Worm (Caenorhabditis elegans) whole organism, L3 larva: Measurements from ENCODE around the gene D2007.1.

Experiments used
- R02D3.7 ChIP-seq: fragments of 150-350 bp; optimal IDR thresholded peaks from 2 replicates; lab custom pipeline; 2014; ENCODE audit warnings: missing biosample characterization, missing genetic modification characterization
- ZK546.5 ChIP-seq: sonication (generic microtip); optimal IDR thresholded peaks from 2 replicates; lab custom pipeline; 2017; ENCODE audit warnings: missing biosample characterization, missing genetic modification characterization
- aly-2 ChIP-seq: fragments of 150-350 bp; optimal IDR thresholded peaks from 2 replicates; lab custom pipeline; 2014; ENCODE audit warnings: missing biosample characterization, missing genetic modification characterization
- ama-1 ChIP-seq: fragments of 150-350 bp; optimal IDR thresholded peaks from 2 replicates; lab custom pipeline; 2018
- ceh-16 ChIP-seq: sonication (generic microtip); optimal IDR thresholded peaks from 2 replicates; lab custom pipeline; 2017; ENCODE audit warnings: missing biosample characterization, missing genetic modification characterization
- ceh-28 ChIP-seq: fragments of 150-350 bp; optimal IDR thresholded peaks from 2 replicates; lab custom pipeline; 2014; ENCODE audit warnings: missing biosample characterization, missing genetic modification reagents, missing genetic modification characterization
- ceh-82 ChIP-seq: fragments of 150-350 bp; optimal IDR thresholded peaks from 2 replicates; lab custom pipeline; 2014; ENCODE audit warnings: missing biosample characterization, missing genetic modification characterization
- ceh-9 ChIP-seq: sonication (generic microtip); optimal IDR thresholded peaks from 2 replicates; lab custom pipeline; 2018; ENCODE audit warnings: missing biosample characterization, missing genetic modification characterization
- daf-12 ChIP-seq: fragments of 150-350 bp; optimal IDR thresholded peaks from 2 replicates; lab custom pipeline; 2014; ENCODE audit warnings: missing biosample characterization, missing genetic modification reagents, missing genetic modification characterization
- egl-27 ChIP-seq: sonication (generic microtip); optimal IDR thresholded peaks from 4 replicates; lab custom pipeline; 2017; ENCODE audit warnings: missing biosample characterization, missing genetic modification reagents, missing genetic modification characterization
- egl-5 ChIP-seq: fragments of 150-350 bp; optimal IDR thresholded peaks from 2 replicates; lab custom pipeline; 2017; ENCODE audit warnings: missing biosample characterization, missing genetic modification reagents, missing genetic modification characterization, inconsistent platforms
- elt-1 ChIP-seq: fragments of 150-350 bp; optimal IDR thresholded peaks from 2 replicates; lab custom pipeline; 2014; ENCODE audit warnings: missing biosample characterization, missing genetic modification characterization
- elt-2 ChIP-seq: sonication (generic microtip); optimal IDR thresholded peaks from 2 replicates; lab custom pipeline; 2016; ENCODE audit warnings: missing genetic modification reagents, mild to moderate bottlenecking, missing genetic modification characterization, missing compliant biosample characterization
- eor-1 ChIP-seq, 2 experiments: fragments of 150-350 bp; optimal IDR thresholded peaks; 2 replicates each; lab custom pipeline; 2014 to 2018; ENCODE audit warnings: missing biosample characterization in 2 of 2, missing genetic modification characterization in 2 of 2
- fkh-10 ChIP-seq: sonication (generic microtip); optimal IDR thresholded peaks from 2 replicates; lab custom pipeline; 2017; ENCODE audit warnings: missing biosample characterization, missing genetic modification reagents, missing genetic modification characterization
- fkh-2 ChIP-seq: fragments of 150-350 bp; optimal IDR thresholded peaks from 2 replicates; lab custom pipeline; 2014; ENCODE audit warnings: missing biosample characterization, missing genetic modification reagents, missing genetic modification characterization
- fos-1 ChIP-seq: fragments of 150-350 bp; optimal IDR thresholded peaks from 2 replicates; lab custom pipeline; 2014; ENCODE audit warnings: missing biosample characterization, missing genetic modification characterization
- hmg-11 ChIP-seq: sonication (generic microtip); optimal IDR thresholded peaks from 2 replicates; lab custom pipeline; 2016; ENCODE audit warnings: missing genetic modification characterization, missing compliant biosample characterization
- jun-1 ChIP-seq: fragments of 150-350 bp; optimal IDR thresholded peaks from 2 replicates; lab custom pipeline; 2014; ENCODE audit warnings: missing biosample characterization, missing genetic modification reagents, missing genetic modification characterization
- lin-15B ChIP-seq: fragments of 150-350 bp; optimal IDR thresholded peaks from 2 replicates; lab custom pipeline; 2014; ENCODE audit warnings: missing biosample characterization, missing genetic modification characterization
- lin-39 ChIP-seq: fragments of 150-350 bp; optimal IDR thresholded peaks from 2 replicates; lab custom pipeline; 2018; ENCODE audit warnings: missing biosample characterization, missing genetic modification reagents, missing genetic modification characterization
- lsy-12 ChIP-seq: sonication (generic microtip); optimal IDR thresholded peaks from 2 replicates; lab custom pipeline; 2016; ENCODE audit warnings: mild to moderate bottlenecking, missing genetic modification characterization, missing compliant biosample characterization
- mdl-1 ChIP-seq: fragments of 150-350 bp; optimal IDR thresholded peaks from 2 replicates; lab custom pipeline; 2014; ENCODE audit warnings: missing biosample characterization, missing genetic modification characterization
- mml-1 ChIP-seq: fragments of 150-350 bp; sonication (generic microtip); optimal IDR thresholded peaks from 3 replicates; lab custom pipeline; 2014; ENCODE audit warnings: missing biosample characterization, missing genetic modification characterization
- nfya-1 ChIP-seq: sonication (generic microtip); optimal IDR thresholded peaks from 2 replicates; lab custom pipeline; 2017; ENCODE audit warnings: missing genetic modification characterization, mild to moderate bottlenecking, missing compliant biosample characterization, antibody characterized with exemption, moderate library complexity; ENCODE audit not compliant: insufficient read depth
- nhr-11 ChIP-seq: fragments of 150-350 bp; optimal IDR thresholded peaks from 2 replicates; lab custom pipeline; 2014; ENCODE audit warnings: missing biosample characterization, missing genetic modification characterization
- nhr-12 ChIP-seq: fragments of 150-350 bp; optimal IDR thresholded peaks from 2 replicates; lab custom pipeline; 2014; ENCODE audit warnings: missing biosample characterization, missing genetic modification characterization
- nhr-23 ChIP-seq: fragments of 150-350 bp; optimal IDR thresholded peaks from 2 replicates; lab custom pipeline; 2014; ENCODE audit warnings: missing biosample characterization, missing genetic modification reagents, missing genetic modification characterization
- nhr-237 ChIP-seq: fragments of 150-350 bp; optimal IDR thresholded peaks from 2 replicates; lab custom pipeline; 2014; ENCODE audit warnings: missing biosample characterization, missing genetic modification characterization
- nhr-25 ChIP-seq: sonication (generic microtip); optimal IDR thresholded peaks from 2 replicates; lab custom pipeline; 2017; ENCODE audit warnings: missing biosample characterization, missing genetic modification characterization
- nhr-28 ChIP-seq: fragments of 150-350 bp; optimal IDR thresholded peaks from 2 replicates; lab custom pipeline; 2014; ENCODE audit warnings: missing biosample characterization, missing genetic modification characterization
- nhr-43 ChIP-seq: sonication (generic microtip); optimal IDR thresholded peaks from 2 replicates; lab custom pipeline; 2016; ENCODE audit warnings: mild to moderate bottlenecking, missing genetic modification characterization, missing compliant biosample characterization; ENCODE audit not compliant: poor library complexity, severe bottlenecking
- nhr-67 ChIP-seq: fragments of 150-350 bp; optimal IDR thresholded peaks from 2 replicates; lab custom pipeline; 2014; ENCODE audit warnings: missing biosample characterization, missing genetic modification characterization
- nhr-76 ChIP-seq: fragments of 150-350 bp; sonication (generic microtip); optimal IDR thresholded peaks from 5 replicates; lab custom pipeline; 2014; ENCODE audit warnings: missing biosample characterization, missing genetic modification characterization
- nhr-77 ChIP-seq: fragments of 150-350 bp; optimal IDR thresholded peaks from 2 replicates; lab custom pipeline; 2014; ENCODE audit warnings: missing biosample characterization, missing genetic modification characterization
- pha-4 ChIP-seq: fragments of 150-350 bp; optimal IDR thresholded peaks from 2 replicates; lab custom pipeline; 2014; ENCODE audit warnings: missing biosample characterization, missing genetic modification reagents, missing genetic modification characterization
- pqm-1 ChIP-seq: fragments of 150-350 bp; optimal IDR thresholded peaks from 2 replicates; lab custom pipeline; 2017; ENCODE audit warnings: missing biosample characterization, missing genetic modification characterization, inconsistent platforms
- sea-2 ChIP-seq: fragments of 150-350 bp; sonication (generic microtip); optimal IDR thresholded peaks from 4 replicates; lab custom pipeline; 2014; ENCODE audit warnings: missing biosample characterization, missing genetic modification reagents, missing genetic modification characterization
- skn-1 ChIP-seq: fragments of 150-350 bp; optimal IDR thresholded peaks from 2 replicates; lab custom pipeline; 2014; ENCODE audit warnings: missing biosample characterization, missing genetic modification characterization
- snpc-4 ChIP-seq: fragments of 150-350 bp; optimal IDR thresholded peaks from 2 replicates; lab custom pipeline; 2014; ENCODE audit warnings: missing biosample characterization, missing genetic modification characterization
- tbx-2 ChIP-seq: sonication (generic microtip); optimal IDR thresholded peaks from 2 replicates; lab custom pipeline; 2016; ENCODE audit warnings: mild to moderate bottlenecking, missing genetic modification characterization, missing compliant biosample characterization
- unc-39 ChIP-seq: sonication (generic microtip); optimal IDR thresholded peaks from 4 replicates; lab custom pipeline; 2017; ENCODE audit warnings: missing biosample characterization, missing genetic modification characterization
- zag-1 ChIP-seq: fragments of 150-350 bp; optimal IDR thresholded peaks from 2 replicates; lab custom pipeline; 2014; ENCODE audit warnings: missing biosample characterization, missing genetic modification characterization
- ztf-11 ChIP-seq: fragments of 150-350 bp; optimal IDR thresholded peaks from 2 replicates; lab custom pipeline; 2014; ENCODE audit warnings: missing biosample characterization, missing genetic modification characterization
- ztf-4 ChIP-seq: fragments of 150-350 bp; optimal IDR thresholded peaks from 2 replicates; lab custom pipeline; 2014; ENCODE audit warnings: missing biosample characterization, missing genetic modification characterization

The D2007.1 gene

DNA sequence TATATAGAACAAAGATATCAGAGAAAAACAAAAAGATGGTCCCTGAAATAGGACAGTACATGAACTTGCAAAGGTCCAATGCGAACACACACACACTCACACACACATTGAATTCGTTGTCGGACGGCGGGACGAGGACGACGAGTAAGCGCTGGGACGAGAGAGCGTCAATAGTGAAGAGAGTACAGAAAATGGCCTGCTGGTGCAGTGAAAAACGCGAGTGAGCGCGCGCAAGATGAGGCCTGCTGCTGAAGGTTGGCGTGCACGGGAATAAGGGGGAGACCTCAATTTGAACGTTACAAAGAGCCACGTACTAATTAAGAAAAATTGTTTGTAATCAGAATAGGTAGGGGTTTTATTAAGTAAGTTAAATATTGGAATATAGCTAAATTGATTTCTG is 28.3 kb upstream of the D2007.1 start:
- TF ChIP-seq egl-5 = no peak
- no peak for TF ChIP-seq ama-1
- no peak for TF ChIP-seq sea-2 (GFP tag; lab: Kevin White, UChicago)
- TF ChIP-seq aly-2 (tag; lab: Kevin White, UChicago) = no peak
- no peak for TF ChIP-seq nhr-25 (tag; lab: Kevin White, UChicago)
- TF ChIP-seq ZK546.5 = no peak
- no peak for TF ChIP-seq nhr-237 (tag; lab: Kevin White, UChicago)
- no peak for TF ChIP-seq R02D3.7 (tag; lab: Kevin White, UChicago)
- TF ChIP-seq pqm-1 = no peak
- TF ChIP-seq lin-39 (tag; lab: Kevin White, UChicago) = peak; percentile 76
- TF ChIP-seq nhr-43 (tag; lab: Kevin White, UChicago) = no peak
- TF ChIP-seq jun-1 (tag; lab: Kevin White, UChicago) = no peak
- TF ChIP-seq lsy-12 (tag; lab: Kevin White, UChicago) = no peak
- TF ChIP-seq elt-2 (tag; lab: Kevin White, UChicago) = no peak
- peak; percentile 55 for TF ChIP-seq nfya-1 (tag; lab: Kevin White, UChicago)
- peak; percentile 87 for TF ChIP-seq hmg-11 (tag; lab: Kevin White, UChicago)
- peak; percentile 38 for TF ChIP-seq pha-4 (tag; lab: Kevin White, UChicago)
- TF ChIP-seq fos-1 (tag; lab: Kevin White, UChicago) = no peak

ce11 chrIII:8129195-8129594 is 26.1 kb upstream of the D2007.1 start:
- TF ChIP-seq ztf-4 (tag; lab: Kevin White, UChicago) (no peak), nhr-12 (tag; lab: Kevin White, UChicago) (no peak), nhr-28 (tag; lab: Kevin White, UChicago) (no peak), nhr-67 (no peak), lsy-12 (tag; lab: Kevin White, UChicago) (no peak), nhr-77 (no peak), pqm-1 (no peak), ceh-82 (tag; lab: Kevin White, UChicago) (no peak)

DNA sequence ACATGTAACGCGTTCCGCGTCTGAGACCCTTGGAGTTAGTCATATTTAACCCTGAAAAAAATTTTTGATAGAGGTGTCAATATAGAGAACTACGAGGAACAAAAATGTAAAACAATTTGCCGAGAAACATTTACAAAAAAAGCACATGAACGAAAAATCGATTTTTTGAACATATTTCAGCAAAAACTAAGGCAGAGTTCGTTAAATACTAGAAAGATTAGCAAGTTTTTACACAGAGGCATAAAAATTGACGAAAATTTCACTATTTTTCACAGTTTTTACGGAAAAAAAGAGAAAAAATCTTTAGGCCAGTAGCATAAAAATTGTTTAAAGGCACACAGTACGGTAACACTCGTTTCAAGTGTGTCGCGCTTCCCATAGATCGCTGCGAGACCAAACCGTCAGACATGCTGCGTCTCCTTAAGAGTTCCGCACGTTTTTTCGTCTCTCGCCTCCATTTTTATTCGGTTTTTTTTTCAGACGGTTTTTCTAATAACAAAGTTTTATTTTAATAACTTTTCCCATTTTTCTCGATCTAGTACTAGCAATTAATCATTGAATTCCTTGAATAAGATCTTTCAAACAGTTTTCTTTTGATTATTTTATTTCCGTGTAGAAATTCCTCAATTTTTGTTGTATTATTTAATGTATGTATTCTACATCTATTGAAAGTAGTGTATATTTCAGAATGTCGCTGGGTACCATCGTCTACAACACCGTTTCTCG is 24.9 kb upstream of the D2007.1 start, which contains the start of the genes rpl-21 and C14B9.10:
Gene rpl-21 (minus strand): TSS at position 51 of the 726 bp plus-strand sequence.
Gene C14B9.10 (plus strand): TSS at position 676 of the 726 bp plus-strand sequence.
- peak; percentile 11 for TF ChIP-seq tbx-2
- TF ChIP-seq lsy-12 (tag; lab: Kevin White, UChicago) = peak; percentile 63
- peak; percentile 59 for TF ChIP-seq pqm-1
- no peak for TF ChIP-seq fos-1 (tag; lab: Kevin White, UChicago)
- TF ChIP-seq jun-1 (tag; lab: Kevin White, UChicago) = peak; percentile 35
- TF ChIP-seq hmg-11 (tag; lab: Kevin White, UChicago) = peak; percentile 90
- no peak for TF ChIP-seq nhr-76 (tag; lab: Kevin White, UChicago)
- peak; percentile 82 for TF ChIP-seq R02D3.7 (tag; lab: Kevin White, UChicago)
- TF ChIP-seq nhr-23 (tag; lab: Kevin White, UChicago) = peak; percentile 85
- TF ChIP-seq nhr-77 = no peak
- no peak for TF ChIP-seq unc-39 (tag; lab: Kevin White, UChicago)
- TF ChIP-seq ceh-82 (tag; lab: Kevin White, UChicago) = peak; percentile 20
- TF ChIP-seq nhr-67 = no peak
- peak; percentile 81 for TF ChIP-seq egl-5
- peak; percentile 87 for TF ChIP-seq lin-15B (tag; lab: Kevin White, UChicago)
- TF ChIP-seq sea-2 (GFP tag; lab: Kevin White, UChicago) = no peak
- no peak for TF ChIP-seq elt-1 (tag; lab: Kevin White, UChicago)
- TF ChIP-seq ztf-11 = no peak
- peak; percentile 11 for TF ChIP-seq ceh-16 (tag; lab: Kevin White, UChicago)
- no peak for TF ChIP-seq mdl-1
- no peak for TF ChIP-seq daf-12
- TF ChIP-seq ceh-9 (tag; lab: Kevin White, UChicago) = no peak
- TF ChIP-seq ZK546.5 = peak; percentile 0
- TF ChIP-seq nhr-237 (tag; lab: Kevin White, UChicago) = no peak
- TF ChIP-seq egl-27 (tag; lab: Kevin White, UChicago) = no peak
- TF ChIP-seq ama-1 = peak; percentile 53
- no peak for TF ChIP-seq fkh-10
- peak; percentile 98 for TF ChIP-seq nfya-1 (tag; lab: Kevin White, UChicago)
- no peak for TF ChIP-seq zag-1 (tag; lab: Kevin White, UChicago)
- no peak for TF ChIP-seq mml-1
- TF ChIP-seq eor-1 (tag; optimal IDR thresholded peaks at IDR 0.05; lab: Kevin White, UChicago) = no peak
- TF ChIP-seq nhr-11 (tag; lab: Kevin White, UChicago) = no peak
- TF ChIP-seq pha-4 (tag; lab: Kevin White, UChicago) = peak; percentile 95
- peak; percentile 83 for TF ChIP-seq nhr-25 (tag; lab: Kevin White, UChicago)
- peak; percentile 45 for TF ChIP-seq elt-2 (tag; lab: Kevin White, UChicago)
- TF ChIP-seq nhr-12 (tag; lab: Kevin White, UChicago) = no peak
- peak; percentile 74 for TF ChIP-seq nhr-43 (tag; lab: Kevin White, UChicago)
- peak; percentile 47 for TF ChIP-seq snpc-4
- peak; percentile 57 for TF ChIP-seq ceh-28
- TF ChIP-seq aly-2 (tag; lab: Kevin White, UChicago) = no peak
- TF ChIP-seq skn-1 (tag; lab: Kevin White, UChicago) = peak; percentile 58
- no peak for TF ChIP-seq ztf-4 (tag; lab: Kevin White, UChicago)
- TF ChIP-seq nhr-28 (tag; lab: Kevin White, UChicago) = no peak
- TF ChIP-seq fkh-2 (tag; lab: Kevin White, UChicago) = no peak
- TF ChIP-seq lin-39 (tag; lab: Kevin White, UChicago) = peak; percentile 90
